Worm (Caenorhabditis elegans) whole organism, L4 larva: ENCODE data around the gene gpa-6.

ENCODE experiments used
- Y48G9A.11 ChIP-seq: fragments of 200-800 bp; sonication (Bioruptor generic); IDR thresholded peaks from 2 replicates; pipeline ENCODE4 v1.3.6; 2022; ENCODE audit warnings: missing genetic modification reagents, missing genetic modification characterization, missing compliant biosample characterization
- ceh-82 ChIP-seq: sonication (generic microtip); optimal IDR thresholded peaks from 2 replicates; lab custom pipeline; 2017; ENCODE audit warnings: missing biosample characterization, missing genetic modification characterization
- gei-8 ChIP-seq: fragments of 200-800 bp; sonication (Bioruptor generic); optimal IDR thresholded peaks from 2 replicates; lab custom pipeline; 2018; ENCODE audit warnings: mild to moderate bottlenecking, missing genetic modification characterization, missing compliant biosample characterization
- nhr-237 ChIP-seq: sonication (generic microtip); optimal IDR thresholded peaks from 2 replicates; lab custom pipeline; 2017; ENCODE audit warnings: missing biosample characterization, missing genetic modification characterization
- unc-39 ChIP-seq: sonication (generic microtip); optimal IDR thresholded peaks from 2 replicates; lab custom pipeline; 2017; ENCODE audit warnings: missing biosample characterization, missing genetic modification characterization
- ztf-7 ChIP-seq: fragments of 150-350 bp; optimal IDR thresholded peaks from 2 replicates; lab custom pipeline; 2014; ENCODE audit warnings: missing biosample characterization, missing genetic modification characterization

- TF ChIP-seq gei-8 = no peak
- no peak for TF ChIP-seq unc-39
- no peak for TF ChIP-seq nhr-237 (tag; lab: Kevin White, UChicago)
- no peak for TF ChIP-seq Y48G9A.11
- no peak for TF ChIP-seq ceh-82 (tag; lab: Kevin White, UChicago)
- no peak for TF ChIP-seq ztf-7 (tag; lab: Kevin White, UChicago)
These were observed 1.2 kb upstream of the gpa-6 start, which contains the start of gene cwp-5 for ce11 chrX:13189861-13190260.
